Worm (Caenorhabditis elegans): ENCODE results near the gene ufbp-1.
A peak's percentile ranks its signal among the peaks of the same experiment; 100 is the strongest.

DNA sequence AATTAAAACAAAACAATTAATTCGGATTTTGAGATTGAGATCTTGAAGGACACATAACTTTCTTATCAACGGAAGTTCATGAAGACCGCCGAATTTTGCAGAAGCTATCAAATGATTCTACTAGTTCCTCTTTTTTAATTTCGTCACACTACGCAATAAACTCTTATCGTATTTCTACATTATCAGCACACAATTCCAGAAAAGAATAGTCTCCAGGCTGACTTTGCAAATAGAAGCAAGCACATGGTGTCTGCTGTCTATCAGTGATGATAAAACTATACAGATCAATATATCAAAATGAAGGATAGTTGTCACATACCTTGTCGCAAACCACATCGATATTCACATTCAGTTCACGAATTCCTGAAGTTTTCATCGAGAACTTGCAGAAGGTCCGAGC is 42.9 kb downstream of the ufbp-1 start:
- TF ChIP-seq nhr-90 (tag; optimal IDR thresholded peaks at IDR 0.05) (no peak), F22D6.2 (tag; optimal IDR thresholded peaks at IDR 0.05) (no peak), F10E7.11 (tag; optimal IDR thresholded peaks at IDR 0.05) (no peak), Y56A3A.18 (GFP tag; IDR thresholded peaks at IDR 0.05) (no peak), ztf-18 (tag; optimal IDR thresholded peaks at IDR 0.05) (no peak), hmg-20 (GFP tag; IDR thresholded peaks at IDR 0.05) (no peak), ceh-91 (GFP tag; IDR thresholded peaks at IDR 0.05) (no peak), ets-4 (GFP tag; optimal IDR thresholded peaks at IDR 0.05) (peak; percentile 66), dpl-1 (GFP tag; optimal IDR thresholded peaks at IDR 0.05) (no peak), gei-17 (GFP tag; optimal IDR thresholded peaks at IDR 0.05) (no peak), pha-4 (tag; optimal IDR thresholded peaks at IDR 0.05) (no peak)
